Fruit fly (Drosophila melanogaster) whole organism, pupa: ENCODE results near the gene Nep7.

Source experiments
- CG12605 ChIP-seq: fragments of 200-800 bp; sonication (Bioruptor generic); IDR thresholded peaks from 2 replicates; pipeline ENCODE4 v1.3.6; 2022; ENCODE audit warnings: missing biosample characterization, missing genetic modification characterization
- CG32121 ChIP-seq: fragments of 200-800 bp; sonication (Bioruptor generic); IDR thresholded peaks from 2 replicates; pipeline ENCODE4 v1.3.6; 2022; ENCODE audit warnings: missing biosample characterization, missing genetic modification characterization
- CG34367 ChIP-seq: fragments of 200-800 bp; sonication (Bioruptor generic); optimal IDR thresholded peaks from 2 replicates; lab custom pipeline; 2018; ENCODE audit warnings: missing biosample characterization, mild to moderate bottlenecking, missing genetic modification characterization
- CG4496 ChIP-seq: fragments of 200-800 bp; sonication (Bioruptor generic); IDR thresholded peaks from 3 replicates; pipeline ENCODE4 v1.3.6; 2022; ENCODE audit warnings: missing biosample characterization, missing genetic modification characterization
- Ets98B ChIP-seq: fragments of 200-800 bp; sonication (Bioruptor generic); IDR thresholded peaks from 2 replicates; pipeline ENCODE4 v1.3.6; 2022; ENCODE audit warnings: missing biosample characterization, missing genetic modification characterization
- Pif1A ChIP-seq: fragments of 200-800 bp; sonication (Bioruptor generic); optimal IDR thresholded peaks from 3 replicates; lab custom pipeline; 2016; ENCODE audit warnings: missing biosample characterization, missing genetic modification characterization
- fd96Ca ChIP-seq: fragments of 200-800 bp; sonication (Bioruptor generic); IDR thresholded peaks from 3 replicates; pipeline ENCODE4 v1.3.6; 2022; ENCODE audit warnings: missing biosample characterization, missing genetic modification characterization

- TF ChIP-seq Pif1A: no peak
- peak; percentile 59; the same call in 2 of the 3 replicates for TF ChIP-seq CG4496 (GFP tag; lab: Robert Waterston, UW)
- no peak for TF ChIP-seq fd96Ca (GFP tag; lab: Robert Waterston, UW)
- TF ChIP-seq CG34367 (tag; lab: Kevin White, UChicago): peak; percentile 20
- TF ChIP-seq CG12605 (GFP tag; lab: Robert Waterston, UW): peak; percentile 66
- peak; percentile 67; the same call in 1 of the 2 replicates for TF ChIP-seq CG32121 (GFP tag; lab: Robert Waterston, UW)
- peak; percentile 43; the same call in 1 of the 2 replicates for TF ChIP-seq Ets98B (GFP tag; lab: Robert Waterston, UW)
These were observed 32.6 kb downstream of the Nep7 start for dm6 chr3R:27987329-27987728.
